Fruit fly (Drosophila melanogaster): ENCODE measurements around the gene CG31457.

CG31457 gene

DNA sequence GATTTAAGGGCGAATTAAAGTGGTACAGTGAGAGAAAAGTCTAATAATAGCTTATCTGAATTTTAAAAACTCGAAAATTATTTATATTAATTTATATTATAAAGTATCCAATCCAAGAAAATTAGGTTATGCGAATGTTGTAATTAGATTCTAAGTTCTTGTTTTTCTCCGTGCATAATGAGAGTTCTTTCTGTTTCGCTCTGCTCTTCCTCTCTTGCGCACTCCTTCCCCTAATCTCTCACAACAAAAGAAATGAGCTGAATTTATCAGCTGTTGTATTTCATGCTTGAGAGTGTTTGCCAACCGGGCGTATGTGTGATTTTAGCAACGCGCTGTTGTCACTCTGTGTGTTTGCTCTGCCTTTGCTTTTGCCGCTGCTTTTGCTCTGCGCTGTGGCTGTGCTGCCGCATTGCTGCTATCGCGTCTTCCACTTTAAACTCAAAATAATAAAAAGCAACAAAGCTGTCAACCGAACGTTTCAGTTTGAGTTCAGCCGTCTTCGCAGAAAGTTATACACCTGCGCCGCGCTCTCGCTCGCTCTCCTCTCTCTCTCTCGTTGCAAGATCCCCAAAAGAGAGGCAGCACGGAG lies 45.7 kb upstream of the CG31457 start, which contains the start of gene CG46310 (continued):
- no peak for TF ChIP-seq CG6791 (GFP tag; IDR thresholded peaks at IDR 0.05; ENCODE audit: partially characterized antibody)
- TF ChIP-seq gfzf (GFP tag; optimal IDR thresholded peaks at IDR 0.05), result no peak
- no peak for TF ChIP-seq zen2 (GFP tag; IDR thresholded peaks at IDR 0.05; ENCODE audit: partially characterized antibody)
- TF ChIP-seq CG14014 (GFP tag; IDR thresholded peaks at IDR 0.05), result peak; percentile 61; the same call in 1 of the 2 replicates
- peak; percentile 76 for TF ChIP-seq sug (tag; optimal IDR thresholded peaks at IDR 0.05)
- TF ChIP-seq wor (GFP tag; IDR thresholded peaks at IDR 0.05), result peak; percentile 41; the same call in 1 of the 2 replicates
- peak; percentile 4 for TF ChIP-seq CG6854 (GFP tag; optimal IDR thresholded peaks at IDR 0.05)
- peak; percentile 63 for TF ChIP-seq gcm (GFP tag; optimal IDR thresholded peaks at IDR 0.05)
- TF ChIP-seq CG15479 (GFP tag; optimal IDR thresholded peaks at IDR 0.05), result no peak
- no peak for TF ChIP-seq TFAM (GFP tag; optimal IDR thresholded peaks at IDR 0.05)
- TF ChIP-seq sna (GFP tag; IDR thresholded peaks at IDR 0.05; ENCODE audit: partially characterized antibody), result no peak
- TF ChIP-seq CG15073 (GFP tag; optimal IDR thresholded peaks at IDR 0.05), result no peak
- peak; percentile 48 for TF ChIP-seq CG15011 (GFP tag; optimal IDR thresholded peaks at IDR 0.05)
- no peak for TF ChIP-seq h (optimal IDR thresholded peaks at IDR 0.05)
- peak; percentile 94 for TF ChIP-seq CG6175 (GFP tag; IDR thresholded peaks at IDR 0.05)
- no peak for TF ChIP-seq Abd-B (GFP tag; optimal IDR thresholded peaks at IDR 0.05)
- peak; percentile 55 for TF ChIP-seq CrebB (tag; optimal IDR thresholded peaks at IDR 0.05)
- no peak for TF ChIP-seq CG12236 (GFP tag; optimal IDR thresholded peaks at IDR 0.05)
- peak; percentile 64 for TF ChIP-seq Fer1 (GFP tag; optimal IDR thresholded peaks at IDR 0.05)
- TF ChIP-seq CG6689 (GFP tag; IDR thresholded peaks at IDR 0.05), result peak; percentile 65
- peak; percentile 56 for TF ChIP-seq CG31365 (tag; optimal IDR thresholded peaks at IDR 0.05)
- no peak for TF ChIP-seq sqz (GFP tag; optimal IDR thresholded peaks at IDR 0.05)
- no peak for TF ChIP-seq mld (GFP tag; IDR thresholded peaks at IDR 0.05; ENCODE audit: partially characterized antibody)
- 0 out of 3 replicates have a peak, but pooled peaks have one; percentile 44 for TF ChIP-seq CG14050 (GFP tag; IDR thresholded peaks at IDR 0.05)
- TF ChIP-seq CG2199 (GFP tag; IDR thresholded peaks at IDR 0.05), result 0 out of 3 replicates have a peak, but pooled peaks have one; percentile 26
- TF ChIP-seq HLHmδ (GFP tag; optimal IDR thresholded peaks at IDR 0.05), result no peak
- peak; percentile 3 for TF ChIP-seq trem (tag; optimal IDR thresholded peaks at IDR 0.05)
- peak; percentile 24 for TF ChIP-seq CG6654 (GFP tag; optimal IDR thresholded peaks at IDR 0.05)
- no peak for TF ChIP-seq en (GFP tag; optimal IDR thresholded peaks at IDR 0.05)
- TF ChIP-seq Side (GFP tag; optimal IDR thresholded peaks at IDR 0.05), result peak; percentile 12
- TF ChIP-seq br (optimal IDR thresholded peaks at IDR 0.05), result no peak
- peak; percentile 80; the same call in 2 of the 3 replicates for TF ChIP-seq ase (GFP tag; IDR thresholded peaks at IDR 0.05)
- TF ChIP-seq phol (tag; optimal IDR thresholded peaks at IDR 0.05), result peak; percentile 65
- TF ChIP-seq emc (GFP tag; optimal IDR thresholded peaks at IDR 0.05), result no peak
- peak; percentile 35 for TF ChIP-seq Deaf1 (tag; optimal IDR thresholded peaks at IDR 0.05)

dm6 chr3R:23171867-23172266 lies 44.1 kb upstream of the CG31457 start:
- no peak for TF ChIP-seq Drgx (GFP tag; IDR thresholded peaks at IDR 0.05)
- no peak for TF ChIP-seq ems (GFP tag; optimal IDR thresholded peaks at IDR 0.05)
- no peak for TF ChIP-seq CG7745 (tag; optimal IDR thresholded peaks at IDR 0.05)
- TF ChIP-seq salm (tag; optimal IDR thresholded peaks at IDR 0.05), result no peak
- no peak for TF ChIP-seq CG18599 (GFP tag; optimal IDR thresholded peaks at IDR 0.05)
- TF ChIP-seq al (GFP tag; IDR thresholded peaks at IDR 0.05), result no peak
- TF ChIP-seq ERR (GFP tag; optimal IDR thresholded peaks at IDR 0.05), result no peak
- TF ChIP-seq exex (tag; optimal IDR thresholded peaks at IDR 0.05), result peak; percentile 97
- peak; percentile 19 for TF ChIP-seq CG34376 (GFP tag; optimal IDR thresholded peaks at IDR 0.05)
- TF ChIP-seq emc (GFP tag; optimal IDR thresholded peaks at IDR 0.05), result no peak
- peak; percentile 53 for TF ChIP-seq mirr (GFP tag; optimal IDR thresholded peaks at IDR 0.05)
- TF ChIP-seq H15 (GFP tag; IDR thresholded peaks at IDR 0.05), result no peak
- no peak for TF ChIP-seq CG13296 (GFP tag; optimal IDR thresholded peaks at IDR 0.05)
- TF ChIP-seq so (GFP tag; IDR thresholded peaks at IDR 0.05), result no peak
- TF ChIP-seq grn (GFP tag; optimal IDR thresholded peaks at IDR 0.05), result peak; percentile 82
- TF ChIP-seq sug (tag; optimal IDR thresholded peaks at IDR 0.05), result peak; percentile 44
- TF ChIP-seq dan (GFP tag; IDR thresholded peaks at IDR 0.05), result no peak
- no peak for TF ChIP-seq yki (optimal IDR thresholded peaks at IDR 0.05)
- no peak for TF ChIP-seq CkIIα-i1 (GFP tag; IDR thresholded peaks at IDR 0.05)
- peak; percentile 28 for TF ChIP-seq sd (tag; optimal IDR thresholded peaks at IDR 0.05)
